Fruit fly (Drosophila melanogaster) whole organism, prepupa: ENCODE measurements around the gene ppk10.
A peak's percentile ranks its signal among the peaks of the same experiment; 100 is the strongest.

ENCODE experiments used
- Blimp-1 ChIP-seq: fragments of 200-800 bp; sonication (Bioruptor generic); optimal IDR thresholded peaks from 3 replicates; lab custom pipeline; 2017; ENCODE audit warnings: missing biosample characterization, missing genetic modification characterization, mild to moderate bottlenecking, moderate library complexity, missing genetic modification reagents
- CG10631 ChIP-seq: fragments of 200-800 bp; sonication (Bioruptor generic); optimal IDR thresholded peaks from 2 replicates; lab custom pipeline; 2016; ENCODE audit warnings: missing biosample characterization, missing genetic modification characterization
- CG10669 ChIP-seq: fragments of 200-800 bp; sonication (Bioruptor generic); optimal IDR thresholded peaks from 3 replicates; lab custom pipeline; 2018; ENCODE audit warnings: missing biosample characterization, mild to moderate bottlenecking, missing genetic modification characterization, moderate library complexity
- CG11294 ChIP-seq: fragments of 200-800 bp; sonication (Bioruptor generic); IDR thresholded peaks from 2 replicates; pipeline ENCODE4 v1.3.6; 2022; ENCODE audit warnings: missing biosample characterization, missing genetic modification characterization
- CG11902 ChIP-seq: fragments of 200-800 bp; sonication (Bioruptor generic); optimal IDR thresholded peaks from 3 replicates; lab custom pipeline; 2016; ENCODE audit warnings: missing biosample characterization, missing genetic modification characterization
- CG15336 ChIP-seq: fragments of 200-800 bp; sonication (Bioruptor generic); IDR thresholded peaks from 2 replicates; pipeline ENCODE4 v1.3.6; 2022; ENCODE audit warnings: missing biosample characterization, missing genetic modification characterization
- CG1621 ChIP-seq: fragments of 200-800 bp; sonication (Bioruptor generic); optimal IDR thresholded peaks from 3 replicates; lab custom pipeline; 2018; ENCODE audit warnings: missing biosample characterization, mild to moderate bottlenecking, missing genetic modification characterization
- CG16779 ChIP-seq: fragments of 200-800 bp; sonication (Bioruptor generic); optimal IDR thresholded peaks from 3 replicates; lab custom pipeline; 2017; ENCODE audit warnings: missing biosample characterization, mild to moderate bottlenecking, missing genetic modification characterization
- CG3032 ChIP-seq: fragments of 200-800 bp; optimal IDR thresholded peaks from 2 replicates; lab custom pipeline; 2019; ENCODE audit warnings: missing biosample characterization, mild to moderate bottlenecking, missing genetic modification characterization, moderate library complexity
- CG31627 ChIP-seq: fragments of 200-800 bp; sonication (Bioruptor generic); optimal IDR thresholded peaks from 3 replicates; lab custom pipeline; 2016; ENCODE audit warnings: missing biosample characterization, missing genetic modification characterization
- CG32006 ChIP-seq: fragments of 200-800 bp; sonication (Bioruptor generic); optimal IDR thresholded peaks from 3 replicates; lab custom pipeline; 2017; ENCODE audit warnings: missing biosample characterization, mild to moderate bottlenecking, missing genetic modification characterization
- CG34406 ChIP-seq: fragments of 200-800 bp; sonication (Bioruptor generic); optimal IDR thresholded peaks from 3 replicates; lab custom pipeline; 2016; ENCODE audit warnings: missing biosample characterization, missing genetic modification characterization
- CG3919 ChIP-seq: fragments of 200-800 bp; sonication (Bioruptor generic); optimal IDR thresholded peaks from 3 replicates; lab custom pipeline; 2016; ENCODE audit warnings: missing biosample characterization, missing genetic modification characterization
- CG6792 ChIP-seq: fragments of 200-800 bp; sonication (Bioruptor generic); optimal IDR thresholded peaks from 3 replicates; lab custom pipeline; 2016; ENCODE audit warnings: missing biosample characterization, missing genetic modification characterization
- CG6854 ChIP-seq: fragments of 200-800 bp; sonication (Bioruptor generic); optimal IDR thresholded peaks from 2 replicates; lab custom pipeline; 2017; ENCODE audit warnings: missing biosample characterization, mild to moderate bottlenecking, missing genetic modification characterization
- CG8319 ChIP-seq: fragments of 200-800 bp; sonication (Bioruptor generic); optimal IDR thresholded peaks from 3 replicates; lab custom pipeline; 2016; ENCODE audit warnings: missing biosample characterization, missing genetic modification characterization
- CG8632 ChIP-seq: fragments of 200-800 bp; sonication (Bioruptor generic); optimal IDR thresholded peaks from 3 replicates; lab custom pipeline; 2016; ENCODE audit warnings: missing biosample characterization, missing genetic modification characterization
- Eip75B ChIP-seq: fragments of 200-800 bp; sonication (Bioruptor generic); optimal IDR thresholded peaks from 3 replicates; lab custom pipeline; 2016; ENCODE audit warnings: missing biosample characterization, missing genetic modification characterization
- Eip78C ChIP-seq: fragments of 200-800 bp; sonication (Bioruptor generic); peaks from one replicate; lab custom pipeline; 2016; ENCODE audit warnings: missing biosample characterization, missing genetic modification characterization
- Eip93F ChIP-seq: fragments of 200-800 bp; sonication (Bioruptor generic); optimal IDR thresholded peaks from 2 replicates; lab custom pipeline; 2016; ENCODE audit warnings: missing biosample characterization, mild to moderate bottlenecking, missing genetic modification characterization
- Ets21C ChIP-seq: fragments of 200-800 bp; sonication (Bioruptor generic); optimal IDR thresholded peaks from 3 replicates; lab custom pipeline; 2016; ENCODE audit warnings: missing biosample characterization, missing genetic modification characterization
- Ets96B ChIP-seq: fragments of 200-800 bp; optimal IDR thresholded peaks from 2 replicates; lab custom pipeline; 2019; ENCODE audit warnings: missing biosample characterization, mild to moderate bottlenecking, missing genetic modification characterization, moderate library complexity
- Gug ChIP-seq: fragments of 200-800 bp; sonication (Bioruptor generic); IDR thresholded peaks from 2 replicates; pipeline ENCODE4 v1.3.6; 2022; ENCODE audit warnings: missing biosample characterization, missing genetic modification characterization
- Hr38 ChIP-seq: sonication (Bioruptor generic); optimal IDR thresholded peaks from 2 replicates; lab custom pipeline; 2016; ENCODE audit warnings: missing biosample characterization, missing genetic modification characterization
- Hr39 ChIP-seq: fragments of 200-800 bp; sonication (Bioruptor generic); optimal IDR thresholded peaks from 2 replicates; lab custom pipeline; 2016; ENCODE audit warnings: missing biosample characterization, missing genetic modification characterization
- Lpt ChIP-seq: fragments of 200-800 bp; sonication (Bioruptor generic); optimal IDR thresholded peaks from 3 replicates; lab custom pipeline; 2016; ENCODE audit warnings: missing biosample characterization, missing genetic modification characterization
- OdsH ChIP-seq: fragments of 200-800 bp; sonication (Bioruptor generic); optimal IDR thresholded peaks from 3 replicates; lab custom pipeline; 2016; ENCODE audit warnings: missing biosample characterization, missing genetic modification characterization
- Smox ChIP-seq: fragments of 200-800 bp; sonication (Bioruptor generic); optimal IDR thresholded peaks from 3 replicates; lab custom pipeline; 2016; ENCODE audit warnings: missing biosample characterization, missing genetic modification characterization
- Sox102F ChIP-seq: fragments of 200-800 bp; sonication (Bioruptor generic); optimal IDR thresholded peaks from 2 replicates; lab custom pipeline; 2016; ENCODE audit warnings: missing biosample characterization, mild to moderate bottlenecking, missing genetic modification characterization
- Sox14 ChIP-seq: fragments of 200-800 bp; sonication (Bioruptor generic); optimal IDR thresholded peaks from 3 replicates; lab custom pipeline; 2016; ENCODE audit warnings: missing biosample characterization, missing genetic modification characterization
- Sox15 ChIP-seq: fragments of 200-800 bp; sonication (Bioruptor generic); optimal IDR thresholded peaks from 3 replicates; lab custom pipeline; 2016; ENCODE audit warnings: missing biosample characterization, missing genetic modification characterization
- acj6 ChIP-seq: fragments of 200-800 bp; sonication (Bioruptor generic); optimal IDR thresholded peaks from 3 replicates; lab custom pipeline; 2016; ENCODE audit warnings: missing biosample characterization, missing genetic modification characterization
- cyc ChIP-seq: fragments of 200-800 bp; sonication (Bioruptor generic); optimal IDR thresholded peaks from 3 replicates; lab custom pipeline; 2016; ENCODE audit warnings: missing biosample characterization, missing genetic modification characterization
- eg ChIP-seq: fragments of 200-800 bp; sonication (Bioruptor generic); IDR thresholded peaks from 3 replicates; pipeline ENCODE4 v1.3.6; 2022; ENCODE audit warnings: missing biosample characterization, missing genetic modification characterization
- esn ChIP-seq: fragments of 200-800 bp; sonication (Bioruptor generic); optimal IDR thresholded peaks from 2 replicates; lab custom pipeline; 2016; ENCODE audit warnings: missing biosample characterization, mild to moderate bottlenecking, missing genetic modification characterization, moderate library complexity
- fkh ChIP-seq: fragments of 200-800 bp; sonication (Bioruptor generic); optimal IDR thresholded peaks from 3 replicates; lab custom pipeline; 2017; ENCODE audit warnings: missing biosample characterization, mild to moderate bottlenecking, missing genetic modification characterization, moderate library complexity
- lz ChIP-seq: fragments of 200-800 bp; sonication (Bioruptor generic); optimal IDR thresholded peaks from 3 replicates; lab custom pipeline; 2016; ENCODE audit warnings: missing biosample characterization, missing genetic modification characterization
- net ChIP-seq: fragments of 200-800 bp; sonication (Bioruptor generic); optimal IDR thresholded peaks from 3 replicates; lab custom pipeline; 2016; ENCODE audit warnings: missing biosample characterization, missing genetic modification characterization
- pdm3 ChIP-seq: fragments of 200-800 bp; sonication (Bioruptor generic); optimal IDR thresholded peaks from 3 replicates; lab custom pipeline; 2016; ENCODE audit warnings: missing biosample characterization, missing genetic modification characterization
- salr ChIP-seq, 2 experiments: fragments of 200-800 bp; sonication (Bioruptor generic); optimal IDR thresholded peaks; 3 replicates each; lab custom pipeline; 2016 to 2018; ENCODE audit warnings: missing biosample characterization in 2 of 2, missing genetic modification characterization in 2 of 2, mild to moderate bottlenecking in 1 of 2
- spab ChIP-seq: fragments of 200-800 bp; sonication (Bioruptor generic); optimal IDR thresholded peaks from 2 replicates; lab custom pipeline; 2017; ENCODE audit warnings: missing biosample characterization, mild to moderate bottlenecking, missing genetic modification characterization, missing genetic modification reagents
- ss ChIP-seq, 2 experiments: fragments of 200-800 bp; sonication (Bioruptor generic); optimal IDR thresholded peaks; 2 replicates in 1 of 2; 3 replicates in 1 of 2; lab custom pipeline; 2017 to 2018; ENCODE audit warnings: mild to moderate bottlenecking in 2 of 2, missing biosample characterization in 2 of 2, missing genetic modification characterization in 2 of 2, moderate library complexity in 1 of 2
- vri ChIP-seq: fragments of 200-800 bp; sonication (Bioruptor generic); optimal IDR thresholded peaks from 3 replicates; lab custom pipeline; 2016; ENCODE audit warnings: missing biosample characterization, mild to moderate bottlenecking, missing genetic modification characterization

ppk10 gene

DNA sequence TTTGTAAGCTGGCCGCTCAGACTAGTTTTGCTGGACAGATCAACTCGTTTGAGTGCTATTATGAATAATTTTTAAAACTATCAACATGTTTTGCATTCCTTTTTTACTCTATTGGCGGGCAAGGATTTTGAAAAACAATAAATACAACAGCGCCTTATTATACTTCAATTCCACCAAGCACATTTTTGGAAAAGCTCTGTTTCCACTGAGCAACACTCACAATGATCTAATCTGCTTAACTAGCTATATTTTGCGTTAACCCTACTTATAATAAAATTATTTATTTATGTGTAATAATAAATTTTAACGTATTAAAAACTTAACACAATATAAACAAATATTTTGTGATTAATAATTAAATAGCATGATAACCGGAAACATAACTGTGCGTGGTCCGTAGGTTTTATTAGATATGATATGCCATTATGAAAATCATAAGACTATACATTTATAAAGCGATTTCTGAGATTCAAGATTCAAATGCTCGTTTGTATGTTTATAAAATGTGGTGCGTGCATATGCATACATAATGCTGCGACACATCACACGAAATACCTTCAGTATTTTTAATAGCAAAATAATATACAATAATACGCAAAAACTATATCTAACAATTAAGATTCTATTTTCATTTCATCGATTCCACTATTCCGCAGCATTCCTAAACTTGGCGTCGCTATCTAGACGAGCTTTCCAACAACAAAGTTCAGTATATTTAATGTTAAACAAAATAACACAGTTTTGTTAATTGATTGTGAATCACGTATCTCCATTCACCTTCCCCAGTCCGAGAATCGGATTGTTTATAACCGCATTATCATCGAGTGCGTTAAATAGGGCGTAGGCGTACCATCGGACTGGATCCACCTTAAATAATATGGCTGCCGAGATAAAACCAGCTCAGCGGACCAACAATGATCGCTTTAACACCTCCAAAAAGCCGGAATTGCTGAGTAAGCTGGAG, 29.3 kb downstream of the ppk10 start, which contains the start of the genes pie and Wdfy2:
Gene pie (minus strand): TSS at position 138 of the 964 bp plus-strand sequence.
Gene Wdfy2 (plus strand): TSS at position 649 of the 964 bp plus-strand sequence.
- no peak for TF ChIP-seq Hr38
- TF ChIP-seq cyc = peak; percentile 6
- peak; percentile 21 for TF ChIP-seq CG3032 (tag; lab: Kevin White, UChicago)
- no peak for TF ChIP-seq CG11294 (GFP tag; lab: Robert Waterston, UW)
- TF ChIP-seq, all 60 proteins: peak for 2

- no peak for TF ChIP-seq Ets96B (tag; lab: Kevin White, UChicago)
- TF ChIP-seq CG6854 (GFP tag; lab: Kevin White, UChicago) = no peak
- TF ChIP-seq CG1621 = no peak
- no peak for TF ChIP-seq pdm3 (GFP tag; lab: Kevin White, UChicago)
- no peak for TF ChIP-seq vri (GFP tag; lab: Kevin White, UChicago)
- no peak for TF ChIP-seq ss (GFP tag; optimal IDR thresholded peaks at IDR 0.05; lab: Kevin White, UChicago)
- no peak for TF ChIP-seq CG34406 (GFP tag; lab: Kevin White, UChicago)
- TF ChIP-seq Smox = no peak
- TF ChIP-seq CG8632 (GFP tag; lab: Kevin White, UChicago) = no peak
- TF ChIP-seq CG8319 (GFP tag; lab: Kevin White, UChicago) = no peak
- TF ChIP-seq Sox14 (GFP tag; lab: Kevin White, UChicago) = no peak
- TF ChIP-seq net (GFP tag; lab: Kevin White, UChicago) = no peak
- no peak for TF ChIP-seq OdsH
- no peak for TF ChIP-seq Eip75B (GFP tag; lab: Kevin White, UChicago)
- TF ChIP-seq CG3919 = no peak
- TF ChIP-seq CG32006 = no peak
- TF ChIP-seq fkh (GFP tag; lab: Kevin White, UChicago) = no peak
- no peak for TF ChIP-seq CG11902
- TF ChIP-seq salr (GFP tag; optimal IDR thresholded peaks at IDR 0.05; lab: Kevin White, UChicago) = no peak
Observed at dm6 chr2L:10418981-10419380, 33.2 kb downstream of the ppk10 start, which contains the start of gene RfC3. Gene RfC3, plus strand, starts transcription at chr2L:10419190.

- TF ChIP-seq CG16779 (no peak), Sox14 (GFP tag; lab: Kevin White, UChicago) (no peak), spab (GFP tag; lab: Kevin White, UChicago) (no peak), CG10669 (no peak), CG15336 (GFP tag; lab: Robert Waterston, UW) (no peak), CG3032 (tag; lab: Kevin White, UChicago) (peak; percentile 79), vri (GFP tag; lab: Kevin White, UChicago) (no peak), CG6854 (GFP tag; lab: Kevin White, UChicago) (peak; percentile 16), lz (GFP tag; lab: Kevin White, UChicago) (peak; percentile 59), CG34406 (GFP tag; lab: Kevin White, UChicago) (no peak), cyc (peak; percentile 47), CG31627 (GFP tag; lab: Kevin White, UChicago) (peak; percentile 63), eg (no peak), OdsH (peak; percentile 69), Blimp-1 (GFP tag; lab: Kevin White, UChicago) (peak; percentile 43), Eip93F (peak; percentile 52), Ets96B (tag; lab: Kevin White, UChicago) (peak; percentile 46), Hr39 (GFP tag; lab: Kevin White, UChicago) (peak; percentile 59), CG10631 (peak; percentile 78), CG32006 (no peak), Sox15 (GFP tag; lab: Kevin White, UChicago) (peak; percentile 65), pdm3 (GFP tag; lab: Kevin White, UChicago) (no peak), acj6 (GFP tag; lab: Kevin White, UChicago) (peak; percentile 50), Ets21C (GFP tag; lab: Kevin White, UChicago) (peak; percentile 39), Sox102F (GFP tag; lab: Kevin White, UChicago) (no peak), Lpt (GFP tag; lab: Kevin White, UChicago) (no peak), Eip78C (GFP tag; lab: Kevin White, UChicago) (peak; percentile 87), esn (peak; percentile 54), Gug (0 out of 2 replicates have a peak, but pooled peaks have one; percentile 41), CG6792 (GFP tag; lab: Kevin White, UChicago) (peak; percentile 42)
Observed at dm6 chr2L:10413251-10414127, 38.7 kb downstream of the ppk10 start, which contains the start of the genes CG5355 and Klp31E. Gene CG5355, minus strand, starts transcription at chr2L:10413463. Gene Klp31E, plus strand, starts transcription at chr2L:10414017.
